Fruit fly (Drosophila melanogaster) whole organism, wandering third instar larva: ENCODE data around the gene Trmt6.

Experiments used
- Jra ChIP-seq: sonication (Bioruptor generic); optimal IDR thresholded peaks from 2 replicates; lab custom pipeline; 2016; ENCODE audit warnings: missing biosample characterization, missing genetic modification characterization
- dl ChIP-seq, 2 experiments: fragments of 175-275, 200-275 bp in 1 of 2; fragments of 200-275 bp in 1 of 2; sonication (Bioruptor generic); optimal IDR thresholded peaks; lab custom pipeline; 2018; ENCODE audit warnings: mild to moderate bottlenecking in 2 of 2, missing biosample characterization in 2 of 2, missing genetic modification characterization in 2 of 2, moderate library complexity in 2 of 2; ENCODE audit not compliant: partially characterized antibody in 2 of 2, insufficient read depth in 1 of 2
- foxo ChIP-seq, 2 experiments: fragments of 200-800 bp; sonication (Bioruptor generic); optimal IDR thresholded peaks; 2 replicates in 1 of 2; 3 replicates in 1 of 2; lab custom pipeline; 2016 to 2017; ENCODE audit warnings: missing biosample characterization in 2 of 2, missing genetic modification characterization in 2 of 2
- lola ChIP-seq: fragments of >200 bp; optimal IDR thresholded peaks from 2 replicates; lab custom pipeline; 2017; ENCODE audit warnings: missing biosample characterization, missing genetic modification characterization
- pan ChIP-seq: fragments of >200 bp; optimal IDR thresholded peaks from 2 replicates; lab custom pipeline; 2017

DNA sequence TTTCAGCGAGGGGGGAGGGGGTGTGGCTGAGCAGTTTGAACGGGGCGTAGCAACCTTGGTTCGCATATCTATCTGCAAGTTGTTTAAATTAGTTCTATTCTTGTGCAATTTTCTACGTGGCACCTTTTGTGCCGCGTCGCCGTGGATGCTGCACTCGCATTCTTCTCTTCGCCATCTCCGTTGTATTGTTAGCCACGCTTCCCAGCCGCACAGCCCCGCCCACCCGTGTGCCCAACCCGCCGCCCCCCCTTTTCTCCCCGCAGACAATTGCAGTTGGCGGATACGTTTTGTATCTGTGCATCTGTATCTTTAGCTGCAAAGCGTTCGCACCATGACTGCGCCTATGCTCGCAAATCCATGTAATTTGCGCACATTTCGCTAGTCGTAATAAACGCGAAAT, 48.1 kb downstream of the Trmt6 start:
- TF ChIP-seq pan (lab: Kevin White, UChicago) (no peak), foxo (GFP tag; optimal IDR thresholded peaks at IDR 0.05; lab: Kevin White, UChicago) (no peak), Jra (GFP tag; lab: Kevin White, UChicago) (no peak), dl (GFP tag; optimal IDR thresholded peaks at IDR 0.05; lab: Kevin White, UChicago; ENCODE audit: insufficient read depth in 1 of 2, partially characterized antibody in 2 of 2) (no peak), lola (GFP tag; lab: Kevin White, UChicago) (no peak)
